Fruit fly (Drosophila melanogaster): Measurements from ENCODE around the gene CG4074.

CG4074 gene

DNA sequence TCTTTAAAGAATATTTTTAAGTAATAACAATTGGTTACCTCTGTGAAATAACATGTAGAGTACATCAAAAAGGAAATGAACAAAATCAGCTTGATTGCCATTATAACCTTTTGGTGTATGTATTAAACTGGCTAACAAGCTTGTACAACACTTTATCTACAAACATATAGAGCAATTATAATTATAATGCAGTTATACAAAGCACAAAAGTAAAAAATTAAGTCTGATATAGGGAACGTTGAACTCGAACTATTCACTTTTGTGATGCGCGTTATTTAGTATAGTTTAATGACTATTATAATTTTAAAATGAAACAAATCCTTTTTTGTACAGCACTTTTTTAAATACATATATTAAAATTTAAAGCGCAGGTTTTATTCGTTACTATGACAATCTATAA lies 13.7 kb downstream of the CG4074 start, which contains the start of gene CG33912:
CG33912 (minus strand) TSS at position 101 of the 400 bp plus-strand sequence.
- no peak for TF ChIP-seq psq (optimal IDR thresholded peaks at IDR 0.05)
- TF ChIP-seq h (optimal IDR thresholded peaks at IDR 0.05): no peak
- TF ChIP-seq ttk (optimal IDR thresholded peaks at IDR 0.05): no peak
- TF ChIP-seq Sin3A (optimal IDR thresholded peaks at IDR 0.05): no peak
- TF ChIP-seq Myc (optimal IDR thresholded peaks at IDR 0.05): no peak
- no peak for TF ChIP-seq insv (optimal IDR thresholded peaks at IDR 0.05)

DNA sequence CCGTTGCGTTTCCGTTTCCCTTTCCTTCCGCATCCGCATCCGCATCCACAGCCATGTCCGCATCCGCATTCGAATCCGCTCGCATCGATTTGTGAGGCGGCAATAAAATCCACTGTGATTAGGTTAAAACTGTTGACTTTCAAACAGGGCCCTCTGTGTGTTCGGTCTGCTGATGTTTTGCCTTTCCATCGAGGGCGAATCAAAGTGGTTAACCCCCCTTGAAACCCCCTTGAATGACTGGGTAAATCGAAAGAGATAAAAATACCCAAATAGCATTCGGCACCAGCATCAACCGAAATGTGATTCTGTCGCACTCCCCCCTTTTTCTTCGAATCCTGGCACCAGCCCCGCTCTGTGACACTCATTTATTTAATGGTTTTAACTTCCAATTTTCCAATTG lies 16.3 kb downstream of the CG4074 start:
- no peak for TF ChIP-seq Myc (optimal IDR thresholded peaks at IDR 0.05)
- TF ChIP-seq ttk (optimal IDR thresholded peaks at IDR 0.05): no peak
- TF ChIP-seq Sin3A (optimal IDR thresholded peaks at IDR 0.05): no peak
- no peak for TF ChIP-seq h (optimal IDR thresholded peaks at IDR 0.05)
- no peak for TF ChIP-seq insv (optimal IDR thresholded peaks at IDR 0.05)
- no peak for TF ChIP-seq psq (optimal IDR thresholded peaks at IDR 0.05)

DNA sequence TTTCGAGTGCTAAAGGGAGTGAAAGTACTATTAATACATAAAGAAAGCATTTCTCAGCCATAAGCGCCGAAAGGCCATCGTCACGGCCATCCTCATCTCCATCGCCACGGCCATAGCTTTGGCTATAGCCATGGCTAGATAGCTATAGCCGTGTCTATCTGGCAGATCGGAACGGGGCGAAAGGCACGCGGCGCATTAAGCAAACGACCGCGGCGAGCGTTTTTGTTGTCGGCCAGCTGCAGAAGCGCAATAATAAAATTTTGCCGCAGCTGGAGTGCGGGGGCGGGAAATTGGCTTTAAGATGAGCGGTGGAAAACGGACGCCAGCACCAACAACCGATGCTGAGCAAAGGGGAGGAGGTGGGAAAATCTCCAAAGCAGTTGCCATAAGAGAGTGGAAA lies 18.9 kb downstream of the CG4074 start:
- TF ChIP-seq ttk (optimal IDR thresholded peaks at IDR 0.05) (no peak), psq (optimal IDR thresholded peaks at IDR 0.05) (no peak), Myc (optimal IDR thresholded peaks at IDR 0.05) (no peak), insv (optimal IDR thresholded peaks at IDR 0.05) (no peak), h (optimal IDR thresholded peaks at IDR 0.05) (no peak), Sin3A (optimal IDR thresholded peaks at IDR 0.05) (no peak)

DNA sequence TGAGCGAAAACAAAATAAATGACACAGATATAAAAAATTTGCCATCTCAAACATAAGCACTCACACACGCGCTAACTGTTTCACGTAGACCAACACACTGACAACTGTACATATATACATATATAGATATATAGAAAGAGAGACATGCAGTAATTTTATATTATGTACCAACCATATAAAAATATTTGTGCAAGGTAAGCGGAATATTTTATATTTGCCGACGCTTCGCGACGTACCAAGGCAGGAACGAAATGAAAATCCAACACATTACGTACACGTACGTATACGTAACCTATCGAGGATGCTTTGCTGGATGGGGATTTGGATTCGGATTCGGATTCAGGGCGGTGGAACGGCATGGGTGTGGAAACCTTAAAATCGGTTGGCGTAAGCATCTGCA lies 20.7 kb downstream of the CG4074 start:
- no peak for TF ChIP-seq insv (optimal IDR thresholded peaks at IDR 0.05)
- TF ChIP-seq ttk (optimal IDR thresholded peaks at IDR 0.05): no peak
- TF ChIP-seq Myc (optimal IDR thresholded peaks at IDR 0.05): no peak
- no peak for TF ChIP-seq Sin3A (optimal IDR thresholded peaks at IDR 0.05)
- no peak for TF ChIP-seq psq (optimal IDR thresholded peaks at IDR 0.05)
- no peak for TF ChIP-seq h (optimal IDR thresholded peaks at IDR 0.05)

DNA sequence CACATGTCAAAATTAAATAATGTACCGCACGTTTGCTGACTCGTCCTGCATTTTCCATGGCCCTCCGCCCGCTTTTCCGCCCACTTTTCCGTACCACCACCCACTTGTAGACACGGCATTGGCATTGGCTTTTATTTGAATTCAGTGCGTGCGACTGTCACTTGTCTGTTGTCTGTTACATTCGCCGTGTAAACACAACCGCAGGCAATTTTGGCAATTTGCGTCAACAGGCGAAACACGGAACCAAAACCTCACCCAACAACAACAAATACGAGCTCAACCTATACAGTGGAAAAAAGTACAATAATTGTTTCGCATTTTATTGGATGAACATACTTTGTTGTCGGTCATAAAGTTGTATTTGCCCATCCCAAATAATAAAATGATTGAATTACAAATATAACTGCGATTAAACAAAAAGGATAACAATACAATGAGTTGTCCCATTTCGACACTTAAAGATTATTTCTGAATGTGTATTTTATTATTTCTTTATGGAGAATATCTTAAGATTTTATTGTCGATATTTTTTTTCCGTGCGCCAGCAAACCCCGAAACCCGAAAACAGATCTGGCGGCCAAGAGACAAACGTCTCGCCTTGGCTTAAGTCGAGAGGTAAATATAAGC lies 21.9 kb downstream of the CG4074 start:
- TF ChIP-seq h (optimal IDR thresholded peaks at IDR 0.05) (no peak), psq (optimal IDR thresholded peaks at IDR 0.05) (no peak), Sin3A (optimal IDR thresholded peaks at IDR 0.05) (no peak), Myc (optimal IDR thresholded peaks at IDR 0.05) (no peak), insv (optimal IDR thresholded peaks at IDR 0.05) (no peak), ttk (optimal IDR thresholded peaks at IDR 0.05) (no peak)

DNA sequence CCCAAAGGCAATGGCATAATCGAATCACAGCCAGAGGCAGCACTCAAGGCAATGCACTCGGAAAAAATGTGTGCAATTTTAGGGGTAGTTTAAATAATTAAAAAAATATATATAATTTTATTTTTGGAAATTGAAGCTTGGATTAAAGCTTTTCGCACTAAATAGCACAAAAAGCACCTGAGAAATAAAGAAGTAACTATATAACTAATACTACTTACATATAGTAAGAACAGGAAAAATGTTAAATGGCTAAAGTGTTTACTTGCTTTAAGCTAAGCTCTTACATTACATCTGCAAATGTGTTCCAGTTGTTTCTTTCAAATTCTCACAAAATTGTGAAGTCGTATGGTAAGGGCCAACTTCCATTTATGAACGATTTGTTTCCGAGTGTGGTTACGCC lies 29.9 kb downstream of the CG4074 start, which contains the start of gene Gr77a:
Gr77a (minus strand) TSS at position 17 of the 400 bp plus-strand sequence.
- TF ChIP-seq Sin3A (optimal IDR thresholded peaks at IDR 0.05): no peak
- no peak for TF ChIP-seq h (optimal IDR thresholded peaks at IDR 0.05)
- no peak for TF ChIP-seq Myc (optimal IDR thresholded peaks at IDR 0.05)
- no peak for TF ChIP-seq insv (optimal IDR thresholded peaks at IDR 0.05)
- no peak for TF ChIP-seq psq (optimal IDR thresholded peaks at IDR 0.05)
- no peak for TF ChIP-seq ttk (optimal IDR thresholded peaks at IDR 0.05)

DNA sequence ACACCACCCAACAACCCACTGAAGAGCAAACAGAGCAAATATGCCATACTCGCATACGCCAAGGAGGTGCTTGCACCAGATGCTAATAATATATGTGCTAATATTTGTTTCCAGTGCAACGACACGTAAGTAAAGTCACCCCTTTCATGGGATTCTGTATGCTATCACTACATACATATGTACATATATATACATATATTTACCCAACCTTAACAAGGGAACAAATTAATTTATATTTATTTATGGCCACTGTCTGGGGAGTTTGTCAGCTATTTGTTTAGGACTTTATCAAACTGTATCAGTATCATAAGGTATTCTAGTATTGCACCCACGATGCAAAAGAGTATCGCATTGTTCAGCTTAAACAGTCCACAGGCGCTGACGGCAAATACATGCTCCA lies 32.0 kb downstream of the CG4074 start:
- TF ChIP-seq h (optimal IDR thresholded peaks at IDR 0.05) (no peak), ttk (optimal IDR thresholded peaks at IDR 0.05) (no peak), Sin3A (optimal IDR thresholded peaks at IDR 0.05) (no peak), psq (optimal IDR thresholded peaks at IDR 0.05) (no peak), Myc (optimal IDR thresholded peaks at IDR 0.05) (no peak), insv (optimal IDR thresholded peaks at IDR 0.05) (no peak)

DNA sequence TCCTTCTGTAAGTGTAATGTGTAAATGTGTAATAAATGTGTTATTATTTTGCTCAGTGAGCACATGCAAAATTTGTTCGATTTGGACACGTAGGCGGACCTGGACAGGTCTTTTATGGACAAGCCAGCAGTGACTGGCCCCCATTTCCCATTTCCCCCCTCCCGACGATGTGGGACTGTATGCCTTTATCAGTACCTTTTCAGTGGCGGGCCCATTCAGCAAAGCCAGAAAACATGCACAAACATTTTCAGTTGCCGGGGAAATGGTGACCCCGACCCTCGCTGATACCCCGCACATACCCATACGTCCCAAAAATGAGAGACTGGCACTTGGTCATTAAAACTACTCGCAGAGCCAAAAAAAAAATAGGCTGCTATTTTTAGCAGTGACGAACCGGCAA lies 33.0 kb downstream of the CG4074 start:
- TF ChIP-seq psq (optimal IDR thresholded peaks at IDR 0.05) (no peak), Myc (optimal IDR thresholded peaks at IDR 0.05) (no peak), ttk (optimal IDR thresholded peaks at IDR 0.05) (no peak), h (optimal IDR thresholded peaks at IDR 0.05) (no peak), insv (optimal IDR thresholded peaks at IDR 0.05) (no peak), Sin3A (optimal IDR thresholded peaks at IDR 0.05) (no peak)

DNA sequence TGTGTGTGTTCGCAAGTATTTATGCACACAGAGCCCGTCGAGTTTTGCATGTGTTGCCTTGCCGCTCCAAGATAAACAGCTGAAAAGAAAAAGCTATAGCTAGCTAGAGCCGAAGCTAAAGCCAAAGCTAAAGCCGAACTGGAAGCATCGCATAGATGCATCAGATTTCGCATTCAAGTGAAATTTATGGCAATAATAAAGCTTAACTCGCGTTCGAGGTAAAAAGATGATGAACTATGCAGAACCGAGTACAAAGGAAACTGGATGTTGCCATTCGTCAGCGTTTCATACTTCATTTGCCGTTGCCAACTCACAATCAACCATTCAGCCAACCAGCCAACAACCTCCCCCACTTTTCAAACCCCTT lies 35.1 kb downstream of the CG4074 start:
- TF ChIP-seq Sin3A (optimal IDR thresholded peaks at IDR 0.05) (no peak), h (optimal IDR thresholded peaks at IDR 0.05) (no peak), Myc (optimal IDR thresholded peaks at IDR 0.05) (no peak)

DNA sequence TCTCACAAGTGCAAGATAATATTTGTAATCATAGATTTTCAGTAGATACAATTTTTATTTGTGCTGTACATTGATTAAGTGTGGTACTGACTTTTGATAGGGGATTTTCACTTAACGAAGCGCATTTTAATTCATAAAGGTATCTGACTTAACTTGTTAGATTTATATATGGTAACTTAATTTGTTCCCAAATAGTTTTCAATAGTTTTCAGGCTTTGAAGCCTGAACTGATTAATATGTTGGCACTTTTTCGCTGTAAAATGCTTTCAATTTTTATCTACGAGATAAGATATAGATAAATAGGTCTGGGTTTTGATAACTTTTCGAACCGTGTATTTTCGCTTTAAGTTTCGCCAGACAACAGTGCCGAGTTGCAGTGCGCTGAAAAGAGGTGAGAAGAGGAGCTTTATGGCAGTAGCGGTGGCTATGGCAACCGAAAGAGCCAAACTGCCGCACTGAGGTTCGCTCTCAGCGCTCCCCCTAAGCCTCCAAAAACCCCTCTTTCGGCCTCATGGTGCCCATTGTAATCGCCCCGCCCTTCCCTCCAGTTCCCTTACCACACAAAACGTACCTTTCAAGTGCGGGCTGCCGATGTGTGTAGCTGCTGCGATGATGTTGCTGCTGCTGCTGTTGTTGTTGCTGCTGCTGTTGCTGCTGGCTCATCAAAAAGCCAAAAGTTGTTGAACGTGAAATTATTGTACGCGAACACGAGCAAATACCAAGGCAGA lies 35.6 kb downstream of the CG4074 start:
- TF ChIP-seq psq (optimal IDR thresholded peaks at IDR 0.05): no peak

DNA sequence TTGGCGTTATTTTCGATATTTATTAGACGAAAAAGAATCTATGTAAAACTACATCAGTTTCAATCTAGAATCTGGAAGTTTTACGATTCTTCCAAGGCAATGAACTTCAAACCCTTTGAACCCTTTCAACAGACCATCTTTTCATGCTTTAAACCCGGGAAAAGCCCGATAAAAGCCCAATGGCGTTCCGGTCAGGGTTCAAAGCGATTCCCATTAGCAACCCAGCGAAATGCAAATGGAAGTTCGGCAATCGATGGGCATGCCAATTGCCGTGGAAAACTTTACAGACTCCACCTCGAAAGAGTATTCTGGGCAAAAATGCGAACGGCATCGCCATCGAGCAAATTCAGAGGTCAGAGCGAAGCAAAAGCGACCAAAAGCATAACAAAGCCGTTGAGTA lies 36.8 kb downstream of the CG4074 start:
- no peak for TF ChIP-seq Sin3A (optimal IDR thresholded peaks at IDR 0.05)
- no peak for TF ChIP-seq psq (optimal IDR thresholded peaks at IDR 0.05)
- TF ChIP-seq insv (optimal IDR thresholded peaks at IDR 0.05): no peak
- no peak for TF ChIP-seq h (optimal IDR thresholded peaks at IDR 0.05)
- no peak for TF ChIP-seq Myc (optimal IDR thresholded peaks at IDR 0.05)
- no peak for TF ChIP-seq ttk (optimal IDR thresholded peaks at IDR 0.05)

DNA sequence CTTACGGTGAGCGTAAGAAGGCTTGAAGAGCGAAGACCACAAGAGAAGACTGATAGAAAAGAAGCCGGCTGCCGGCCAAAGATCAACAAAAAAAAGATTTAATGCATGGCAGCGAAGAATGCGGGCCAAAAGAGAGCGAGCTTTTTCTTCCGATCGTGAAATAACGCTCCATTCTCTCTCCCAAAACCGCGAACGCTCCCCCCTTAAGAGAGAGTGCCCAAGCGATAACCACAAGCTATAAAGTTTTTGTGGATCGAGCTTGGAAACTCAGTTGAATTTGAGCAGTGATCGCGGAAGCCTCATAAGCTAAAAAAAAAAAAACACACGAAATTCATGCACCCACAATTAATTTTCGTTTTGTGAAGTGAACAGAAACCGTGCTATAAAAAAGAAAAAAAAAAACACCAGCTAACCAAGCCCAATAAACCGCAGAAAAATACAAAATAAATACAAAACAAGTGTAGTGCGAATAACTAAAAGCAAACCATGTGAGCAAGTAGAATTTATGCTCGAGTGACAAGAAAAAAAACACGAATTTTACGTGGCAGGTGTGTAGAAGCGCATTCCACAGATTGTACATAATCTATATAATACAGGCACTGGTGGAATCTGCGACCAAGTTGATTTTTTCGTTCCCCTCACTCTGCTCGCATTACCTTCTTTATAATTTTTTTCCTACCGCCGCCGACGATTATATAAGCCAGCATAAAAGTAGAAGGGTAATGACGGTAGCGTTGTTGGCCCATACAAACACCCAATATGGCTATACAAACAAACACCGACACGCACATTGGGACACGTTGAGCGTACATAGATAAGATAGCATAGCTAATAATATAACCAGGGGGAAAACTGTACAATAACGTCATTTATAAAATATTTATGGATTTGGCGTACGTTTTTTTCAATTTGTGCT lies 38.7 kb downstream of the CG4074 start, which contains the start of gene CG13252:
CG13252 (plus strand) TSS at position 269 of the 916 bp plus-strand sequence.
- TF ChIP-seq Myc (optimal IDR thresholded peaks at IDR 0.05) (no peak), insv (optimal IDR thresholded peaks at IDR 0.05) (no peak), psq (optimal IDR thresholded peaks at IDR 0.05) (no peak), ttk (optimal IDR thresholded peaks at IDR 0.05) (no peak), h (optimal IDR thresholded peaks at IDR 0.05) (no peak)

All from Kc167 (cell line).